Fruit fly (Drosophila melanogaster): ENCODE data around the gene CG3309.

CG3309 gene

DNA sequence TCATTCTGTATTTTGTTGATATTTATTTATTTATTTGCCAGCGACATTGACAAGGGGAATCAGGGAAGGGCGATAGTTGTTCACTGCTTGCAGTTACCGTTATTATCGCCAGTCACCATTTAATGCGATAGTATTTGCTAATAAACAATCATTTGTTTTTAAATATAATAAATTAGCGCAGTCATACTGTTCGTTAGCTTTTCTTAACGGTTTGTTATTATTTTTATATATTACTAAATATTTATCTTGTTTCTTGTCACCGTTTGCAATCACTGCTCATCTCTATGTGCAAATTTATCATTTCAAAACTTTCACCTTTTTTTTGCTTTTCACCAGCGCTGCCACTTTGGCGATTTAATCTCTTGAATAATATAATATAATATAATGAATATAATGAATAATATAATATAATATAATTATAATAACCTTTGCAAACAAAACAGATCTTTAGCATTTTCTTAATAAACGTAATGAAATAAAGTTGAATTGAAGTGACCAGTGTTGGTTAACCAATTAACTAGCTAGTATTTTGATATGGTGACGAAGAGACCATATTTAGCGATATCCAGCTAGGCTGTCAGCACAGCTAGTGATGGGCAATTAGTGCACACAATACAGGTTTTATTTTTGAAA is at the start of gene CG3309, which contains the start of gene XRCC1:
TSS of gene CG3309 (minus strand) at position 82 of the 633 bp plus-strand sequence.
TSS of gene XRCC1 (plus strand) at position 611 of the 633 bp plus-strand sequence.
- TF ChIP-seq Myc (optimal IDR thresholded peaks at IDR 0.05) (no peak), ttk (optimal IDR thresholded peaks at IDR 0.05) (no peak), insv (optimal IDR thresholded peaks at IDR 0.05) (no peak), psq (optimal IDR thresholded peaks at IDR 0.05) (no peak), h (optimal IDR thresholded peaks at IDR 0.05) (no peak), Sin3A (optimal IDR thresholded peaks at IDR 0.05) (no peak)

DNA sequence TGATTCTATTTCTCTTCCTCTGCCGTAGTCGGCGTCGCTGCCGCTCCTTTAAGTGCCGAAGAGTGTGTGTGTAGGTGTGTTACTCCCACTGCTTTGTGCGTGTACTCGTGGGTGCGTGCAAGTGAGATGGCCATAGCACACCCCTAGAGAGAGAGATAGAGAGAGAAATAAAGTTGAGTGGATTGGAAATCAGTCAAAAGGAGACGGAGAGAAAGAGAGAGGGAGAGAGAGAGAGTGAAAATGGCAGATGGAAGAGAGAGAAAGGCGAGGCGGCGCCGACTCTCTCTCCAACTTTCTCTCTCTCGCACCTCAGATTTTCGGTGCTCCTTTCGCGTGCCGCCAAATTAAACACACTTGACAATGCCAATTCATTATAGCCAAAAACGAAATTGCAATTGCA is 34.9 kb upstream of the CG3309 start:
- TF ChIP-seq h (optimal IDR thresholded peaks at IDR 0.05): no peak
- TF ChIP-seq psq (optimal IDR thresholded peaks at IDR 0.05): no peak
- no peak for TF ChIP-seq ttk (optimal IDR thresholded peaks at IDR 0.05)
- no peak for TF ChIP-seq Myc (optimal IDR thresholded peaks at IDR 0.05)
- no peak for TF ChIP-seq Sin3A (optimal IDR thresholded peaks at IDR 0.05)
- TF ChIP-seq insv (optimal IDR thresholded peaks at IDR 0.05): no peak

DNA sequence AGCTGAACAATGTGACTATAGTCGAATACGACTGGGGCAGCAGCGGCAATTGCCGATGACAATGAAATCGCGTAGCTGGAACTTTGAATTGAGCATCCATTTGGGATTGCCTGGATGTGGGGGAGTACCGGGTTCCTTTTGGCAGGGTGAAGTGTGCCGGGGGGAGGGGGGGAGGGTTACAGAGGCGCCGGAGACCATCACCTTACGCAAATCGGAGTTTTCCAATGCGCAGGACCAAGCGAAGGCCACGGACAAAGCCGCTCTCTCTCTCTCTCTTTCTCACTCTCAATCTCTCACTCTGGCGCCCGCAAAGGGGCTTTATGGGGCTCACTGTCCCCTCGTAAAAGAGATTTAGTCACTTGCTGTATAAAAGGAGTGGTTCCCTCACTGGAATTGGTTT is 34.0 kb upstream of the CG3309 start:
- TF ChIP-seq Sin3A (optimal IDR thresholded peaks at IDR 0.05) (no peak), psq (optimal IDR thresholded peaks at IDR 0.05) (no peak), insv (optimal IDR thresholded peaks at IDR 0.05) (no peak), ttk (optimal IDR thresholded peaks at IDR 0.05) (no peak), Myc (optimal IDR thresholded peaks at IDR 0.05) (no peak), h (optimal IDR thresholded peaks at IDR 0.05) (no peak)

DNA sequence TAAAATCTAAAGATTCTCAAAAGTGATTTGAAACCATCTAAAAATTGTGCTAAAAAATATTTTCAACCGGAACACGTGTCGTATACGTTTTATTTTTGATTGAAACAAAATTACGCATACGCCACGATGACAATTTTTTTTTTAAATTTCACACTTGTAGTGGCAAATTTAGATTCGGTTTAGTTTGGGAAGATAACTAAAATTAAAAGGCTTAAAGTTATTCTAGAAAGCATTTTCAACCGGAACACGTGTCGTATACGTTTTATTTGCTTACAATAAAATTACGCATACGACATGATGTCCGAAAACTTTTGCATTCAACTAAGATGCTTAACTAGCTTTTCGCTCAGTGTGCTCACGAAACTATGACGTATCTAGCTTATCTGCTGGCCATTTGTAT is 29.7 kb upstream of the CG3309 start:
- TF ChIP-seq insv (optimal IDR thresholded peaks at IDR 0.05) (no peak), ttk (optimal IDR thresholded peaks at IDR 0.05) (no peak), Sin3A (optimal IDR thresholded peaks at IDR 0.05) (no peak), psq (optimal IDR thresholded peaks at IDR 0.05) (no peak), Myc (optimal IDR thresholded peaks at IDR 0.05) (no peak), h (optimal IDR thresholded peaks at IDR 0.05) (no peak)

- no peak for TF ChIP-seq ttk (optimal IDR thresholded peaks at IDR 0.05)
- TF ChIP-seq Sin3A (optimal IDR thresholded peaks at IDR 0.05): no peak
- no peak for TF ChIP-seq h (optimal IDR thresholded peaks at IDR 0.05)
- no peak for TF ChIP-seq Myc (optimal IDR thresholded peaks at IDR 0.05)
- TF ChIP-seq psq (optimal IDR thresholded peaks at IDR 0.05): no peak
- no peak for TF ChIP-seq insv (optimal IDR thresholded peaks at IDR 0.05)
Observed at dm6 chrX:5357035-5357434, 27.9 kb upstream of the CG3309 start.

DNA sequence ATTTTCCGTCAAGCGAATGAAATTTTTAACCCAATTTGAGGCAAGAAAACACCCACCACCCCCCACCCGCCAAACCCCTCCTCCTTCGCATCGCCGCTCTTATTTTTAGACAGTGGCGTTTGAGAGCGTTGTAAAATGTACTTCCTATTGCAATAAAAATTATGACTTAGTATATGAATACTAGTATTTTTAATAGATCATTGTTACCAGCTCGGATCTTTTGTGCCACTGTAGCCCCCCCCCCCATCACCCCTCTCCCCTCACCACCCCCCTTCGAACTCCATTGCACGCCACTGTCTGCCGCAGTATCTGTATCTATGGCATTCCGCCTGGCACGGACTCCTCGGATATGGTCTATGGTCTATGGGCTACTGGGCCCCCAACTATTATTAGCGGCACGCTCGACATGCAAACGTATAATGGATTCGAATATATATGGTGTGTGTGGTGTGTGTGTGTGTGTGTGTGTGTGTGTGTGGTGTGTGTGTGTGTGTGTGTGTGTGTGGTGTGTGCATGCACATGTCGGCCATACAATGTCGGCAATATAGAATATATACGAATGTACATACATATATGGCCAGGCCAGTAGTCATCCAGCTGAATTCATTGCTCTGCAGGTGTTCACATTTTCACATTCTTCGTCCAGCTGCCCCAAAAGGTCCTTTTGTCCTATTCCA is 20.9 kb upstream of the CG3309 start:
- no peak for TF ChIP-seq psq (optimal IDR thresholded peaks at IDR 0.05)

- no peak for TF ChIP-seq h (optimal IDR thresholded peaks at IDR 0.05)
- TF ChIP-seq Sin3A (optimal IDR thresholded peaks at IDR 0.05): no peak
- TF ChIP-seq Myc (optimal IDR thresholded peaks at IDR 0.05): no peak
- TF ChIP-seq insv (optimal IDR thresholded peaks at IDR 0.05): no peak
- no peak for TF ChIP-seq ttk (optimal IDR thresholded peaks at IDR 0.05)
- TF ChIP-seq psq (optimal IDR thresholded peaks at IDR 0.05): no peak
Observed at dm6 chrX:5339970-5340369, 10.8 kb upstream of the CG3309 start, which contains the start of gene SK. SK (plus strand) TSS chrX:5340236.

DNA sequence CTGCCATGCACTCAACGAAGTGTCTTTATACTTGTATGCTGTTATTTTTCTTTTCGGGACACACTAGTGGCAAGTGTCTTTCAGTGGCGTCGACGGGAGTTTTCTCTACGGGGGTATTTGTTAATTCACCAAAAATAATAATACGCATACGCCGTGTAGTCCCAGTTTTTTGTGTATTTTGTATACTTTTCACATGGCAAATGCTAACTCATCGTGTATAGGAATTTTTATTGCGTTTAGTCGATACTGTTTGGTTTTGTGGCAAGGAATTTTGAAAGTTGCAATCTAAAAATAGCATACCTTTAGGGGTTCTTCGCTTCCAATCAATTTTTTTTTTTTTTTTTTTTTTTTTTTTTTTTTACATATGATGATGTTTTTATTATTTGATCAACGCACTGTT is 9.3 kb upstream of the CG3309 start:
- TF ChIP-seq psq (optimal IDR thresholded peaks at IDR 0.05): no peak
- TF ChIP-seq Sin3A (optimal IDR thresholded peaks at IDR 0.05): no peak
- no peak for TF ChIP-seq ttk (optimal IDR thresholded peaks at IDR 0.05)
- no peak for TF ChIP-seq insv (optimal IDR thresholded peaks at IDR 0.05)
- no peak for TF ChIP-seq Myc (optimal IDR thresholded peaks at IDR 0.05)
- no peak for TF ChIP-seq h (optimal IDR thresholded peaks at IDR 0.05)

DNA sequence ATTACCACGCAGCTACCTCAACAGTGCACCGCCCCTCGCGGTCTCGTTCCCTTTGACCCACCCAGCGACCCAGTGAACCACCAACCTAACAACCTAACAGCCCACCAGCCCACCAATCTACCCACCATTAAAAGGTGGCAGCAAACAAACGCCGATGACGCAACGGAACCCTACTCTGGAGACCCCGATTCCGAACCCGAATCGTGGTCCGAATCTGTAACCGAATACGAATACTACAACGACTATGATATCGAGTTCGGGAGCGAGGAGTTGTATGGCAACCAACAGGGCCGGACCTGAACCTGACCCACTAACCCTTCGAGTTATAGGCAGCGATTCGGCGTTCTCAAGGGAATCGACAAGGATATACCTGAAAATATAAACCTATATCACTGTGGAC is 8.2 kb upstream of the CG3309 start:
- TF ChIP-seq h (optimal IDR thresholded peaks at IDR 0.05) (no peak), Myc (optimal IDR thresholded peaks at IDR 0.05) (no peak), psq (optimal IDR thresholded peaks at IDR 0.05) (no peak), insv (optimal IDR thresholded peaks at IDR 0.05) (no peak), ttk (optimal IDR thresholded peaks at IDR 0.05) (no peak), Sin3A (optimal IDR thresholded peaks at IDR 0.05) (no peak)

- TF ChIP-seq psq (optimal IDR thresholded peaks at IDR 0.05) (no peak), Sin3A (optimal IDR thresholded peaks at IDR 0.05) (no peak), insv (optimal IDR thresholded peaks at IDR 0.05) (no peak), h (optimal IDR thresholded peaks at IDR 0.05) (no peak)
Observed at dm6 chrX:5336722-5337121, 7.6 kb upstream of the CG3309 start.

DNA sequence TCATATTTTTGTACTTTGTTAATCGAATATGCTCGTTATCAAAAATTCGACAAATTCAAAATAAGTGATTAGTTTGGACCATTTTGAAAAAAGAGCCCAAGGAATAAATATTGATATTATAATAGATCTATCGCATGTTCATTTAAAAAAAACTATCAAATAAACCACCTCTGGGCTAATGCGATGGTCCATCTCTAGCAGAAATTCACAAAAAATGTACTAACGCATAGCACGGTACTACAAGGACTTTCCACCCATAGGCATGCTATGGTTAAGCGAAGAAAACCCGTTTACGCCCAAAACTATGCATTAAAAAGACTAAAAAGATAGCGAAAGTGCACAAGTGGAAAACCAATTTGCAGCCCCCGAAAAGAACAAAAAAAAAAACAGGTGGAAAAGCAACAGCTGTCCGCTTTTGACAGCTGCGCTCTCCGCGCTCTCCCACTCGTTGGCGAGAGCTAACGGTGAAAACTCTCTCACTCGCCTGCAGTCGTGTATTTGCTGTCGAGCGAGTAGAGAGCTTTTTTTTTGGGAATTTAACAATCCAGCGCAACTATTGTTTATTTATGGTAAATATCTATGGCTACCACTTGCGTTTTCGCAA is 3.2 kb upstream of the CG3309 start, which contains the start of gene CanB:
TSS of gene CanB (plus strand) at position 241 of the 604 bp plus-strand sequence.
- TF ChIP-seq ttk (optimal IDR thresholded peaks at IDR 0.05): no peak
- no peak for TF ChIP-seq Myc (optimal IDR thresholded peaks at IDR 0.05)
- no peak for TF ChIP-seq h (optimal IDR thresholded peaks at IDR 0.05)
- no peak for TF ChIP-seq psq (optimal IDR thresholded peaks at IDR 0.05)
- no peak for TF ChIP-seq insv (optimal IDR thresholded peaks at IDR 0.05)
- TF ChIP-seq Sin3A (optimal IDR thresholded peaks at IDR 0.05): no peak

DNA sequence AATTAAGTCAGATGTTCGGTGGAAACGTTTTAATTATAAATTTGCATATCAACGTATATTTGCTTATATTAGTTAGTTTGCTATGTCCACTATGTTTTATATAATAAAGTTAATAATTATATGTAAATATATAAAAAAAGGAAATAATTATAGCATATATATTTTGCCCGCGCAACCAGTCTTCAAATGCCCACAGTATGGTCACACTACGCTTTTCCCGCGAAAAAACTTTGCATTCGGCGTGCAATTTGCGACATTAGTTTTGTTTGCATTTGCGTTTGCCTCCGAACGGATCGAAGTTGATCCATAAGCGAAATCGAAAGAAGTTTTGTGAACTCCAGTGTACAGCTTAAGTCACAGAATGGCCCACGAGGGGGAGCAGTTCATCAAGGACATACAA is 5.5 kb downstream of the CG3309 start, which contains the start of gene Mcm3:
TSS of gene Mcm3 (plus strand) at position 220 of the 400 bp plus-strand sequence.
- TF ChIP-seq ttk (optimal IDR thresholded peaks at IDR 0.05) (no peak), Sin3A (optimal IDR thresholded peaks at IDR 0.05) (no peak), h (optimal IDR thresholded peaks at IDR 0.05) (no peak), Myc (optimal IDR thresholded peaks at IDR 0.05) (no peak), insv (optimal IDR thresholded peaks at IDR 0.05) (no peak), psq (optimal IDR thresholded peaks at IDR 0.05) (no peak)

All from Kc167 (cell line).